Worm (Caenorhabditis elegans) whole organism, mixed stage, embryonic: Measurements from ENCODE around the gene icd-1.

Experiments
- hlh-1 ChIP-seq: fragments of 150-350 bp; optimal IDR thresholded peaks from 2 replicates; lab custom pipeline; 2014; ENCODE audit warnings: missing biosample characterization, missing genetic modification reagents, missing genetic modification characterization
- nhr-2 ChIP-seq: fragments of 150-350 bp; optimal IDR thresholded peaks from 2 replicates; lab custom pipeline; 2014; ENCODE audit warnings: missing biosample characterization, missing genetic modification characterization
- sem-2 ChIP-seq: fragments of 200-800 bp; sonication (Bioruptor generic); optimal IDR thresholded peaks from 2 replicates; lab custom pipeline; 2018; ENCODE audit warnings: mild to moderate bottlenecking, missing genetic modification characterization, missing compliant biosample characterization
- snpc-4 ChIP-seq: fragments of 150-350 bp; optimal IDR thresholded peaks from 2 replicates; lab custom pipeline; 2014; ENCODE audit warnings: missing biosample characterization, missing genetic modification characterization
- unc-39 ChIP-seq: fragments of 150-350 bp; optimal IDR thresholded peaks from 2 replicates; lab custom pipeline; 2014; ENCODE audit warnings: missing biosample characterization, missing genetic modification characterization

DNA sequence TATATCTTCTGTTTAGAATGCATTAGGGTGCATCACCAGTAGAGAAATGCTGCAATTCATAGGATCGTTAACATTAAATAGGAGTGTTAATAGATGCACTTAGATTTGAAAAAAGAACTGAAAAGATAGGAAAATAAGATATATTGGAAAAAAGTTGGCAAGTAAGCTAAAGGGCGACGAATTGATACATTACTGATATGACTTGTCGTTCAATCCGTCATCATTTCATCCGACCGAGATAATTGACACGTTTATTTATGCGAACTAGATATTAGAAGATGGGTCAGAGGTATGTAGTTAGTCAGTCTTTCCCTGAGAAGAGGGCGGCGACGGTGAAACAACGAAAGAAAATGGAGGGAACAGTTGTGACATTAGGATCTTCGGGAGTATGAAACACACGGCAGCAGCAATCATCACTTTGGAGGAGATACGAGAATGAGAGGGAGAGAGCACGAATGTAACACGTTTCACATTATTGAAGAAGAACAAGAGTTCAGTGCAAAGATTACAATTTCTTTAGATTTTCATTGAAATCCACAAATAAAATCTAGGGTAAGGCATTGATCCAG lies 43.5 kb downstream of the icd-1 start, which contains the start of gene lron-15:
- TF ChIP-seq hlh-1 (peak; percentile 92), sem-2 (no peak), nhr-2 (tag; lab: Kevin White, UChicago) (no peak), unc-39 (tag; lab: Kevin White, UChicago) (no peak), snpc-4 (tag; lab: Kevin White, UChicago) (no peak)
